Fruit fly (Drosophila melanogaster) whole organism, embryonic: ENCODE results near the gene Btnd.

Source experiments
- Adf1 ChIP-seq: fragments of 200-800 bp; sonication (Bioruptor generic); IDR thresholded peaks from 2 replicates; pipeline ENCODE4 v1.3.6; 2022; ENCODE audit warnings: missing biosample characterization, missing genetic modification characterization
- Antp ChIP-seq: fragments of 200-800 bp; sonication (Bioruptor generic); optimal IDR thresholded peaks from 3 replicates; lab custom pipeline; 2016; ENCODE audit warnings: missing biosample characterization, missing genetic modification characterization
- CG10366 ChIP-seq: fragments of 200-800 bp; sonication (Bioruptor generic); IDR thresholded peaks from 2 replicates; pipeline ENCODE4 v1.3.6; 2022; ENCODE audit warnings: missing biosample characterization, missing genetic modification characterization
- CG10654 ChIP-seq: fragments of 200-800 bp; sonication (Bioruptor generic); optimal IDR thresholded peaks from 2 replicates; lab custom pipeline; 2016; ENCODE audit warnings: missing biosample characterization, missing genetic modification characterization
- CG11695 ChIP-seq: fragments of 200-800 bp; sonication (Bioruptor generic); IDR thresholded peaks from 3 replicates; pipeline ENCODE4 v1.3.6; 2022; ENCODE audit warnings: missing biosample characterization, missing genetic modification characterization
- CG12071 ChIP-seq: fragments of 200-800 bp; sonication (Bioruptor generic); optimal IDR thresholded peaks from 3 replicates; lab custom pipeline; 2018; ENCODE audit warnings: missing biosample characterization, mild to moderate bottlenecking, missing genetic modification characterization
- CG13287 ChIP-seq: fragments of 200-800 bp; sonication (Bioruptor generic); IDR thresholded peaks from 2 replicates; pipeline ENCODE4 v1.3.6; 2022; ENCODE audit warnings: missing biosample characterization, missing genetic modification characterization; ENCODE audit not compliant: partially characterized antibody
- CG13296 ChIP-seq: fragments of 200-800 bp; sonication (Bioruptor generic); optimal IDR thresholded peaks from 3 replicates; lab custom pipeline; 2018; ENCODE audit warnings: missing biosample characterization, mild to moderate bottlenecking, missing genetic modification characterization
- CG13775 ChIP-seq: fragments of 200-800 bp; sonication (Bioruptor generic); optimal IDR thresholded peaks from 3 replicates; lab custom pipeline; 2017; ENCODE audit warnings: missing biosample characterization, mild to moderate bottlenecking, missing genetic modification characterization
- CG18764 ChIP-seq: fragments of 200-800 bp; sonication (Bioruptor generic); optimal IDR thresholded peaks from 3 replicates; lab custom pipeline; 2016; ENCODE audit warnings: missing biosample characterization, missing genetic modification characterization
- CG30431 ChIP-seq: fragments of 200-800 bp; sonication (Bioruptor generic); optimal IDR thresholded peaks from 2 replicates; lab custom pipeline; 2017; ENCODE audit warnings: missing biosample characterization, missing genetic modification characterization
- CG33213 ChIP-seq: fragments of 200-800 bp; sonication (Bioruptor generic); optimal IDR thresholded peaks from 3 replicates; lab custom pipeline; 2016; ENCODE audit warnings: missing biosample characterization, missing genetic modification characterization
- CG34422 ChIP-seq: fragments of 200-800 bp; sonication (Bioruptor generic); IDR thresholded peaks from 3 replicates; pipeline ENCODE4 v1.3.6; 2022; ENCODE audit warnings: missing biosample characterization, missing genetic modification characterization
- CG4360 ChIP-seq: fragments of 200-800 bp; sonication (Bioruptor generic); IDR thresholded peaks from 2 replicates; pipeline ENCODE4 v1.3.6; 2022; ENCODE audit warnings: missing biosample characterization, missing genetic modification characterization
- CG8281 ChIP-seq: fragments of 200-800 bp; sonication (Bioruptor generic); optimal IDR thresholded peaks from 2 replicates; lab custom pipeline; 2018; ENCODE audit warnings: missing biosample characterization, mild to moderate bottlenecking, missing genetic modification characterization, moderate library complexity
- CG8359 ChIP-seq: fragments of 200-800 bp; sonication (Bioruptor generic); optimal IDR thresholded peaks from 2 replicates; lab custom pipeline; 2017; ENCODE audit warnings: missing biosample characterization, mild to moderate bottlenecking, missing genetic modification characterization, borderline replicate concordance
- CG8388 ChIP-seq: fragments of 200-800 bp; sonication (Bioruptor generic); optimal IDR thresholded peaks from 2 replicates; lab custom pipeline; 2019; ENCODE audit warnings: missing biosample characterization, mild to moderate bottlenecking, missing genetic modification characterization, moderate library complexity
- CG9215 ChIP-seq: fragments of 200-800 bp; sonication (Bioruptor generic); IDR thresholded peaks from 2 replicates; pipeline ENCODE4 v1.3.6; 2022; ENCODE audit warnings: missing biosample characterization, missing genetic modification characterization
- CG9932 ChIP-seq: fragments of 200-800 bp; sonication (Bioruptor generic); IDR thresholded peaks from 2 replicates; pipeline ENCODE4 v1.3.6; 2022; ENCODE audit warnings: missing biosample characterization, missing genetic modification characterization
- ERR ChIP-seq: fragments of 200-800 bp; sonication (Bioruptor generic); optimal IDR thresholded peaks from 2 replicates; lab custom pipeline; 2016; ENCODE audit warnings: missing biosample characterization, missing genetic modification characterization
- Fer2 ChIP-seq: fragments of 200-800 bp; sonication (Bioruptor generic); optimal IDR thresholded peaks from 2 replicates; lab custom pipeline; 2018; ENCODE audit warnings: missing biosample characterization, mild to moderate bottlenecking, missing genetic modification characterization, moderate library complexity
- HLH54F ChIP-seq: fragments of 200-800 bp; sonication (Bioruptor generic); optimal IDR thresholded peaks from 3 replicates; lab custom pipeline; 2016; ENCODE audit warnings: missing biosample characterization, missing genetic modification characterization
- Hmr ChIP-seq: fragments of 200-800 bp; sonication (Bioruptor generic); optimal IDR thresholded peaks from 3 replicates; lab custom pipeline; 2017; ENCODE audit warnings: mild to moderate bottlenecking, missing biosample characterization, missing genetic modification reagents, missing genetic modification characterization
- Hr3 ChIP-seq: fragments of 200-800 bp; sonication (Bioruptor generic); optimal IDR thresholded peaks from 3 replicates; lab custom pipeline; 2016; ENCODE audit warnings: missing biosample characterization, missing genetic modification characterization
- Hr78 ChIP-seq, 2 experiments: fragments of 200-800 bp in 1 of 2; fragments of >200 bp in 1 of 2; sonication (Bioruptor generic) in 1 of 2; optimal IDR thresholded peaks; 2 replicates each; lab custom pipeline; 2017 to 2019; ENCODE audit warnings: missing biosample characterization in 2 of 2, missing genetic modification characterization in 2 of 2, mild to moderate bottlenecking in 1 of 2, moderate library complexity in 1 of 2
- Mad ChIP-seq: fragments of 200-800 bp; sonication (Bioruptor generic); optimal IDR thresholded peaks from 2 replicates; lab custom pipeline; 2016; ENCODE audit warnings: missing biosample characterization, missing genetic modification characterization
- ac ChIP-seq: fragments of 200-800 bp; sonication (Bioruptor generic); optimal IDR thresholded peaks from 3 replicates; lab custom pipeline; 2017; ENCODE audit warnings: missing biosample characterization, mild to moderate bottlenecking, missing genetic modification characterization
- btn ChIP-seq: fragments of 200-800 bp; sonication (Bioruptor generic); optimal IDR thresholded peaks from 2 replicates; lab custom pipeline; 2016; ENCODE audit warnings: missing biosample characterization, missing genetic modification characterization
- crp ChIP-seq, 2 experiments: fragments of 200-800 bp; sonication (Bioruptor generic); optimal IDR thresholded peaks; 2 replicates in 1 of 2; 3 replicates in 1 of 2; lab custom pipeline; 2017; ENCODE audit warnings: missing biosample characterization in 2 of 2, missing genetic modification characterization in 2 of 2, mild to moderate bottlenecking in 1 of 2, moderate library complexity in 1 of 2
- dati ChIP-seq: fragments of 200-800 bp; sonication (Bioruptor generic); IDR thresholded peaks from 2 replicates; pipeline ENCODE4 v1.3.6; 2022; ENCODE audit warnings: missing biosample characterization, missing genetic modification characterization
- dm ChIP-seq: fragments of 200-800 bp; sonication (Bioruptor generic); optimal IDR thresholded peaks from 3 replicates; lab custom pipeline; 2016; ENCODE audit warnings: missing biosample characterization, missing genetic modification characterization
- gem ChIP-seq: fragments of 200-800 bp; sonication (Bioruptor generic); optimal IDR thresholded peaks from 2 replicates; lab custom pipeline; 2019; ENCODE audit warnings: missing biosample characterization, mild to moderate bottlenecking, missing genetic modification characterization, moderate library complexity
- grn ChIP-seq: fragments of 200-800 bp; sonication (Bioruptor generic); optimal IDR thresholded peaks from 3 replicates; lab custom pipeline; 2017; ENCODE audit warnings: missing biosample characterization, missing genetic modification characterization
- gsb ChIP-seq: fragments of 200-800 bp; sonication (Bioruptor generic); IDR thresholded peaks from 2 replicates; pipeline ENCODE4 v1.3.6; 2022; ENCODE audit warnings: missing biosample characterization, missing genetic modification characterization
- her ChIP-seq: fragments of 200-800 bp; sonication (Bioruptor generic); optimal IDR thresholded peaks from 2 replicates; lab custom pipeline; 2016; ENCODE audit warnings: missing biosample characterization, missing genetic modification characterization
- jing ChIP-seq: fragments of 200-800 bp; sonication (Bioruptor generic); optimal IDR thresholded peaks from 2 replicates; lab custom pipeline; 2018; ENCODE audit warnings: missing biosample characterization, mild to moderate bottlenecking, missing genetic modification characterization
- klu ChIP-seq: fragments of 200-800 bp; sonication (Bioruptor generic); IDR thresholded peaks from 2 replicates; pipeline ENCODE4 v1.3.6; 2022; ENCODE audit warnings: missing biosample characterization, missing genetic modification characterization
- luna ChIP-seq: fragments of 200-800 bp; sonication (Bioruptor generic); optimal IDR thresholded peaks from 2 replicates; lab custom pipeline; 2016; ENCODE audit warnings: missing biosample characterization, missing genetic modification characterization
- mirr ChIP-seq: fragments of 200-800 bp; sonication (Bioruptor generic); optimal IDR thresholded peaks from 3 replicates; lab custom pipeline; 2018; ENCODE audit warnings: missing biosample characterization, mild to moderate bottlenecking, missing genetic modification characterization
- nmo ChIP-seq: fragments of 200-800 bp; sonication (Bioruptor generic); optimal IDR thresholded peaks from 2 replicates; lab custom pipeline; 2018; ENCODE audit warnings: missing biosample characterization, mild to moderate bottlenecking, missing genetic modification characterization, moderate library complexity
- p53 ChIP-seq: fragments of 200-800 bp; sonication (Bioruptor generic); optimal IDR thresholded peaks from 2 replicates; lab custom pipeline; 2016; ENCODE audit warnings: missing biosample characterization, missing genetic modification characterization
- sr ChIP-seq: fragments of 200-800 bp; sonication (Bioruptor generic); IDR thresholded peaks from 3 replicates; pipeline ENCODE4 v1.3.6; 2022; ENCODE audit warnings: missing biosample characterization, missing genetic modification characterization
- toy ChIP-seq: fragments of 200-800 bp; sonication (Bioruptor generic); IDR thresholded peaks from 2 replicates; pipeline ENCODE4 v1.3.6; 2022; ENCODE audit warnings: missing biosample characterization, missing genetic modification characterization

Gene Btnd

DNA sequence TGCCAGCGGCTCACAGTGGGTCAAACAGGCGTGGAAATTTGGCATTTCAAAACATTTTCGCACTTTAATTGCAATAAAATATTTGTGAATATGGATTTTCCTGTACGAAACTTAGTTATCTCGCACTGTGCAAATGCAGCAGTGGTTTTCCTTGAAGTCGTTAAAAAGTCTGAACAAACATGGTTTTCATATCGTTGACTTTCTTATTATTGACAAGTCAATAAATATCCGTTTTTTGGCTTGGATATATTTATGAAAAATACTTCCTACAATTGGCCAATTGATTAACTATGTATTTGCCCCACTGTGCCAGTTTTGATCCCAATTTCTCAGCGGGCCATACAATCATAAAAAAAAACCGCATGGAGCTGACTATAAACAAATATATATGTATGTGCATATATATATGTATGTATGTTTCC is 46.3 kb upstream of the Btnd start (continued):
- TF ChIP-seq Antp (GFP tag; lab: Kevin White, UChicago) (peak; percentile 96), CG8359 (GFP tag; lab: Kevin White, UChicago) (peak; percentile 87), gsb (peak; percentile 89), CG34422 (GFP tag; lab: Robert Waterston, UW) (peak; percentile 96), CG10654 (GFP tag; lab: Kevin White, UChicago) (peak; percentile 94), CG13287 (GFP tag; lab: Robert Waterston, UW) (peak; percentile 39; the same call in 1 of the 2 replicates), CG13775 (peak; percentile 94), klu (GFP tag; lab: Robert Waterston, UW) (peak; percentile 84), crp (GFP tag; optimal IDR thresholded peaks at IDR 0.05; lab: Kevin White, UChicago) (peak in 1 of 2 experiments; percentile 67), CG13296 (GFP tag; lab: Kevin White, UChicago) (peak; percentile 95), CG11695 (GFP tag; lab: Robert Waterston, UW) (peak; percentile 97), CG10366 (GFP tag; lab: Robert Waterston, UW) (peak; percentile 93), CG12071 (peak; percentile 93), CG33213 (peak; percentile 92), CG8388 (peak; percentile 96), luna (GFP tag; lab: Kevin White, UChicago) (peak; percentile 80), jing (peak; percentile 96), Hr78 (GFP tag; optimal IDR thresholded peaks at IDR 0.05; lab: Kevin White, UChicago) (peak in 1 of 2 experiments; percentile 89), Mad (peak; percentile 95), CG18764 (GFP tag; lab: Kevin White, UChicago) (peak; percentile 91), CG9215 (GFP tag; lab: Robert Waterston, UW) (peak; percentile 88), CG8281 (tag; lab: Kevin White, UChicago) (peak; percentile 82), Hr3 (GFP tag; lab: Kevin White, UChicago) (peak; percentile 96), dati (GFP tag; lab: Robert Waterston, UW) (peak; percentile 83), nmo (GFP tag; lab: Kevin White, UChicago) (peak; percentile 98), Fer2 (peak; percentile 84), HLH54F (GFP tag; lab: Kevin White, UChicago) (peak; percentile 95), Hmr (GFP tag; lab: Kevin White, UChicago) (peak; percentile 96), p53 (GFP tag; lab: Kevin White, UChicago) (peak; percentile 84), CG30431 (GFP tag; lab: Kevin White, UChicago) (peak; percentile 94), sr (GFP tag; lab: Robert Waterston, UW) (peak; percentile 81), gem (tag; lab: Kevin White, UChicago) (peak; percentile 98), her (peak; percentile 91), toy (GFP tag; lab: Robert Waterston, UW) (peak; percentile 75; the same call in 1 of the 2 replicates), btn (peak; percentile 92), CG4360 (GFP tag; lab: Robert Waterston, UW) (peak; percentile 68), Adf1 (GFP tag; lab: Robert Waterston, UW) (peak; percentile 59), ERR (GFP tag; lab: Kevin White, UChicago) (peak; percentile 87), dm (GFP tag; lab: Kevin White, UChicago) (peak; percentile 87), ac (peak; percentile 88), mirr (GFP tag; lab: Kevin White, UChicago) (peak; percentile 75), grn (GFP tag; lab: Kevin White, UChicago) (peak; percentile 43), CG9932 (peak; percentile 81)
